Fruit fly (Drosophila melanogaster) whole organism, prepupa: ENCODE results near the gene CG12984.

Experiments
- CG10631 ChIP-seq: fragments of 200-800 bp; sonication (Bioruptor generic); optimal IDR thresholded peaks from 2 replicates; lab custom pipeline; 2016; ENCODE audit warnings: missing biosample characterization, missing genetic modification characterization
- CG11294 ChIP-seq: fragments of 200-800 bp; sonication (Bioruptor generic); IDR thresholded peaks from 2 replicates; pipeline ENCODE4 v1.3.6; 2022; ENCODE audit warnings: missing biosample characterization, missing genetic modification characterization
- CG11902 ChIP-seq: fragments of 200-800 bp; sonication (Bioruptor generic); optimal IDR thresholded peaks from 3 replicates; lab custom pipeline; 2016; ENCODE audit warnings: missing biosample characterization, missing genetic modification characterization
- CG15336 ChIP-seq: fragments of 200-800 bp; sonication (Bioruptor generic); IDR thresholded peaks from 2 replicates; pipeline ENCODE4 v1.3.6; 2022; ENCODE audit warnings: missing biosample characterization, missing genetic modification characterization
- CG31627 ChIP-seq: fragments of 200-800 bp; sonication (Bioruptor generic); optimal IDR thresholded peaks from 3 replicates; lab custom pipeline; 2016; ENCODE audit warnings: missing biosample characterization, missing genetic modification characterization
- CG6854 ChIP-seq: fragments of 200-800 bp; sonication (Bioruptor generic); optimal IDR thresholded peaks from 2 replicates; lab custom pipeline; 2017; ENCODE audit warnings: missing biosample characterization, mild to moderate bottlenecking, missing genetic modification characterization
- Eip93F ChIP-seq: fragments of 200-800 bp; sonication (Bioruptor generic); optimal IDR thresholded peaks from 2 replicates; lab custom pipeline; 2016; ENCODE audit warnings: missing biosample characterization, mild to moderate bottlenecking, missing genetic modification characterization
- Ets21C ChIP-seq: fragments of 200-800 bp; sonication (Bioruptor generic); optimal IDR thresholded peaks from 3 replicates; lab custom pipeline; 2016; ENCODE audit warnings: missing biosample characterization, missing genetic modification characterization
- acj6 ChIP-seq: fragments of 200-800 bp; sonication (Bioruptor generic); optimal IDR thresholded peaks from 3 replicates; lab custom pipeline; 2016; ENCODE audit warnings: missing biosample characterization, missing genetic modification characterization
- dsx ChIP-seq: fragments of 200-800 bp; optimal IDR thresholded peaks from 3 replicates; lab custom pipeline; 2019; ENCODE audit warnings: missing biosample characterization, mild to moderate bottlenecking, missing genetic modification characterization, moderate library complexity; ENCODE audit not compliant: poor library complexity, severe bottlenecking
- lz ChIP-seq: fragments of 200-800 bp; sonication (Bioruptor generic); optimal IDR thresholded peaks from 3 replicates; lab custom pipeline; 2016; ENCODE audit warnings: missing biosample characterization, missing genetic modification characterization
- ss ChIP-seq, 2 experiments: fragments of 200-800 bp; sonication (Bioruptor generic); optimal IDR thresholded peaks; 2 replicates in 1 of 2; 3 replicates in 1 of 2; lab custom pipeline; 2017 to 2018; ENCODE audit warnings: mild to moderate bottlenecking in 2 of 2, missing biosample characterization in 2 of 2, missing genetic modification characterization in 2 of 2, moderate library complexity in 1 of 2

DNA sequence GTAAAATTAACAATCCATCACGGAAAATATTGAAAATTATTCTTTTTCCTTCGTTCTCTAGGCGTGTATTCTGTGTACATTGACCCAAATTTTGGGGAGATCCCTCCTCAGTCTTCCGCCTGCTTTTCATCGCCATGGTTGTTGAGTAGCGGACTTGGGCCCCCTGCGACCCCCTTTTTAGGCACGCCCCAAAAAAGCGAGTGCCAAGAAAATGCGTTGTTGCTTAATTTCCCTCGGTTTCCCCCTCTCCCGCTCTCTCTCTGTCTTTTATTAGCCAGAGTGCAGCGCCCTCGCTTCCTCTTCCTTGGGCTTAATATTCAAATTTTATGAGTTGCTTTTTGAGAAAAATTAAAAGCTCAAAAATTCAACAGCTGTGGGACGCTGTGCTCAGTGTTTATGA lies 49.4 kb downstream of the CG12984 start:
- no peak for TF ChIP-seq acj6 (GFP tag; lab: Kevin White, UChicago)
- no peak for TF ChIP-seq CG15336 (GFP tag; lab: Robert Waterston, UW)
- TF ChIP-seq ss (GFP tag; optimal IDR thresholded peaks at IDR 0.05; lab: Kevin White, UChicago), result no peak
- no peak for TF ChIP-seq Ets21C (GFP tag; lab: Kevin White, UChicago)
- TF ChIP-seq CG11294 (GFP tag; lab: Robert Waterston, UW), result no peak
- TF ChIP-seq CG31627 (GFP tag; lab: Kevin White, UChicago), result no peak
- TF ChIP-seq CG6854 (GFP tag; lab: Kevin White, UChicago), result no peak
- TF ChIP-seq CG11902 (GFP tag; lab: Kevin White, UChicago), result no peak
- no peak for TF ChIP-seq Eip93F
- TF ChIP-seq dsx (GFP tag; lab: Kevin White, UChicago), result no peak
- no peak for TF ChIP-seq lz (GFP tag; lab: Kevin White, UChicago)
- no peak for TF ChIP-seq CG10631 (GFP tag; lab: Kevin White, UChicago)
